Worm (Caenorhabditis elegans): ENCODE measurements around the gene D1014.5.

Gene D1014.5

DNA sequence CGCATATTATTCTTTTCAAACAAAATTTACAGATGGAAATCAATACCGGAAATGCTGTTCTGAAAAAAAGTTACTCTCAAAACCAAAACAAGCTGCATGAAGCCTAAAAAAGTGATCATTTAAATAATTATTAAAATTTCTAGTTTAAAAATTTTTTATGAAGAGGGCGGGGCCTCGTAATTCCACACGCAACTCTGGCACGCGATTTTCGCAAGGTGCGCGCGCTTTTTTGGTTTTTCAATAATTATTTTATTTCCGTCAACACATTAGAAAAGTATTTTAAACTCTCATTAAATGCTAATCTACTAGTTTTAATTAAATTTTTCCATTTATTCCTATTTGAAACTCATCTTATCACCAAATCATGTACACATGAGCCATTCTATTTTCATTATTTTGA is 6.2 kb downstream of the D1014.5 start:
- no peak for TF ChIP-seq lin-39 (tag; optimal IDR thresholded peaks at IDR 0.05)
- no peak for TF ChIP-seq efl-1 (optimal IDR thresholded peaks at IDR 0.05)
- TF ChIP-seq efl-1 (GFP tag; optimal IDR thresholded peaks at IDR 0.05 in 1 of 2): peak in 1 of 2 experiments; percentile 75
- no peak for TF ChIP-seq ceh-88 (GFP tag; IDR thresholded peaks at IDR 0.05)
- TF ChIP-seq ceh-90 (tag; optimal IDR thresholded peaks at IDR 0.05): no peak
- TF ChIP-seq snu-23 (GFP tag; optimal IDR thresholded peaks at IDR 0.05): no peak
- no peak for TF ChIP-seq nhr-237 (tag; optimal IDR thresholded peaks at IDR 0.05)

DNA sequence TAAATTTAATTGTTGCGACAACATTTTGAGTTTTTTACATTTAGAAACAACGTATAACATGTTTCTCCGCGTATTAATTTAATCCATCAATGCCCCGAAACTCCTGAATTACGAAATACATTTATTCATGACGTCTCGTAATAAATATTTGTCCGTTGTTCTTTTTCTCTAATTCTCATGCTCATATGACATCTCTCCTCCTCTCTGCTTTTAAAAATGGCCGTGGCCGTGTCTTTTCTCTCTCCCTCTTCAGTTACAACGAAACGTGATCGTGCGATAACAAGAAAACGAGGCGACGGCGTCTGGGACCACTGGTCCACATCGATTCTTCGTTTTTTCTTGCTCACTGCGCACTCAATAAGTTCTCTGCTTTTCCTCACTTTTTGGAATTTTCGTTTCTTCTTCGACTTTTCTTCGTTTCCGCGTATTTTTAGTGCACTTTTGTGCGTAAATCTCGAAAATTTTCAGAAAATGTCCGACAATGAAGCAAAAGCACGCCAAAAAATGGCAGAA is 6.7 kb downstream of the D1014.5 start, which contains the start of gene snap-1:
Gene snap-1 (plus strand): TSS at position 463 of the 513 bp plus-strand sequence.
- TF ChIP-seq rnt-1 (tag; optimal IDR thresholded peaks at IDR 0.05) (peak; percentile 34), lin-14 (GFP tag; optimal IDR thresholded peaks at IDR 0.05) (peak; percentile 95), tbx-2 (tag; optimal IDR thresholded peaks at IDR 0.05) (peak; percentile 6), unc-86 (tag; optimal IDR thresholded peaks at IDR 0.05) (peak; percentile 46), isw-1 (GFP tag; IDR thresholded peaks at IDR 0.05) (peak; percentile 58), nhr-20 (tag; optimal IDR thresholded peaks at IDR 0.05) (peak; percentile 14), fkh-8 (tag; optimal IDR thresholded peaks at IDR 0.05) (peak; percentile 85), lsy-2 (tag; optimal IDR thresholded peaks at IDR 0.05) (peak; percentile 45 to 49), snu-23 (GFP tag; optimal IDR thresholded peaks at IDR 0.05) (peak; percentile 56), lir-3 (tag; optimal IDR thresholded peaks at IDR 0.05; ENCODE audit: poor library complexity) (peak; percentile 33), xbp-1 (tag; optimal IDR thresholded peaks at IDR 0.05) (peak; percentile 74), mdl-1 (tag; optimal IDR thresholded peaks at IDR 0.05) (peak in 1 of 2 experiments; percentile 17), dsc-1 (tag; optimal IDR thresholded peaks at IDR 0.05) (no peak), nhr-71 (tag; optimal IDR thresholded peaks at IDR 0.05) (peak; percentile 70), jun-1 (tag; optimal IDR thresholded peaks at IDR 0.05) (peak; percentile 28), zip-4 (GFP tag; optimal IDR thresholded peaks at IDR 0.05) (peak; percentile 75), sptf-1 (tag; optimal IDR thresholded peaks at IDR 0.05) (no peak), snpc-4 (tag; optimal IDR thresholded peaks at IDR 0.05) (peak; percentile 27), ceh-8 (GFP tag; optimal IDR thresholded peaks at IDR 0.05) (no peak), fkh-10 (GFP tag; optimal IDR thresholded peaks at IDR 0.05) (peak; percentile 7), pag-3 (tag; optimal IDR thresholded peaks at IDR 0.05; ENCODE audit: borderline replicate concordance, insufficient read depth) (no peak), nhr-11 (tag; optimal IDR thresholded peaks at IDR 0.05) (no peak), dpl-1 (GFP tag; optimal IDR thresholded peaks at IDR 0.05) (peak; percentile 14 to 52 (median 33)), ama-1 (optimal IDR thresholded peaks at IDR 0.05) (no peak), grh-1 (GFP tag; IDR thresholded peaks at IDR 0.05) (no peak), unc-30 (tag; optimal IDR thresholded peaks at IDR 0.05) (no peak), aha-1 (tag; optimal IDR thresholded peaks at IDR 0.05) (no peak), lin-13 (GFP tag; optimal IDR thresholded peaks at IDR 0.05) (peak; percentile 48), C16A3.4 (tag; optimal IDR thresholded peaks at IDR 0.05) (no peak), mep-1 (tag; optimal IDR thresholded peaks at IDR 0.05) (peak; percentile 90), fos-1 (tag; optimal IDR thresholded peaks at IDR 0.05) (no peak), lin-15B (tag; optimal IDR thresholded peaks at IDR 0.05) (peak; percentile 52), lin-35 (GFP tag; optimal IDR thresholded peaks at IDR 0.05) (peak; percentile 40 to 65), hpl-2 (GFP tag; optimal IDR thresholded peaks at IDR 0.05) (no peak), skn-1 (tag; optimal IDR thresholded peaks at IDR 0.05) (peak; percentile 81), ztf-4 (tag; optimal IDR thresholded peaks at IDR 0.05) (no peak), fkh-4 (tag; optimal IDR thresholded peaks at IDR 0.05; ENCODE audit: borderline replicate concordance) (no peak), swsn-7 (tag; optimal IDR thresholded peaks at IDR 0.05) (peak; percentile 5), ceh-82 (tag; optimal IDR thresholded peaks at IDR 0.05) (peak; percentile 0 to 91 (median 51)), efl-3 (GFP tag; optimal IDR thresholded peaks at IDR 0.05) (no peak), irx-1 (tag; optimal IDR thresholded peaks at IDR 0.05) (no peak), nhr-47 (tag; optimal IDR thresholded peaks at IDR 0.05) (peak; percentile 51), nhr-19 (GFP tag; conservative IDR thresholded peaks at IDR 0.05) (no peak), efl-1 (optimal IDR thresholded peaks at IDR 0.05) (peak; percentile 43 to 56), efl-1 (GFP tag; optimal IDR thresholded peaks at IDR 0.05 in 1 of 2) (peak; percentile 29 to 95)
